Fruit fly (Drosophila melanogaster) Kc167 (cell line): ENCODE measurements around the gene Cep164.

Source experiments
- Myc ChIP-seq: fragments of >200 bp; optimal IDR thresholded peaks from 2 replicates; lab custom pipeline; 2017; ENCODE audit warnings: missing external identifiers
- Sin3A ChIP-seq: fragments of >200 bp; optimal IDR thresholded peaks from 2 replicates; lab custom pipeline; 2018; ENCODE audit warnings: missing external identifiers
- h ChIP-seq: fragments of >200 bp; optimal IDR thresholded peaks from 3 replicates; lab custom pipeline; 2018; ENCODE audit warnings: missing external identifiers
- insv ChIP-seq: fragments of >200 bp; optimal IDR thresholded peaks from 3 replicates; lab custom pipeline; 2018; ENCODE audit warnings: missing external identifiers
- psq ChIP-seq: fragments of >200 bp; optimal IDR thresholded peaks from 2 replicates; lab custom pipeline; 2017; ENCODE audit warnings: missing external identifiers
- ttk ChIP-seq: sonication (Bioruptor generic); optimal IDR thresholded peaks from 2 replicates; lab custom pipeline; 2017; ENCODE audit warnings: missing external identifiers

The Cep164 gene

dm6 chrX:15974125-15974524 is 8.6 kb downstream of the Cep164 start, which contains the start of gene Or13a:
Gene Or13a (plus strand): TSS chrX:15974425.
- TF ChIP-seq Myc (lab: Kevin White, UChicago) (no peak), ttk (no peak), psq (lab: Kevin White, UChicago) (no peak), Sin3A (lab: Kevin White, UChicago) (no peak), h (lab: Kevin White, UChicago) (no peak), insv (lab: Kevin White, UChicago) (no peak)

DNA sequence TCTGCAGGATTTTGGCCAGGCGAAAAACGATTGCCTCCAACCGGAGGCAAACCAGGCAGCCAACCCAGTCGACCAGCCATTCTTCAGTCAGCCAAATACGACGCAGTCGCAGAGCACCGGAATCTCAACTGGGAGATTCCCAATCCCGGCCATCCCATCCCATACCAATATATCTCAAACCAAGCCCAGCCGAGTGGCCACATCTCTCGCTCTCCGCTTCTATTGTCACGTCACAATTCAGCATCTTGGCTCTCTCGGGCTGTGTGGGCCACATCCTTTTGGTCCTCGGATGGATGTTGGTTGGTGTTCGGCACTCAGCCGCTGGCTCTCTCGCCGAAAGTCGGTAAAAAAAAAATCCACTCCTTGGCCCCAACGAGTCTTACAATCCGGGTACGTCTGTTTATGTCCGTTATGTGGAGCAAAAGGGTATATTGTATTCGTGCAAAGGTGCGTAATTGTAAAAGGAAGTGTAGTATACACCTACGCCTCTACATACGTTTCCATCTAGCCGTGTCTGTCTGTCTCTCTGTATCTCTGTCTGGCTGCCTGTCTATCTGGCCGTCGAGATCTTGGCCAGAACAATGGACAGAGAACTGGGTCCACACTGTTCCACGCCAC is 9.5 kb downstream of the Cep164 start, which contains the start of gene mmd:
Gene mmd (minus strand): TSS at position 3 of the 618 bp plus-strand sequence.
- TF ChIP-seq Sin3A (lab: Kevin White, UChicago) (no peak), psq (lab: Kevin White, UChicago) (no peak), ttk (no peak), Myc (lab: Kevin White, UChicago) (no peak)

dm6 chrX:15971574-15971973 is 11.2 kb downstream of the Cep164 start:
- TF ChIP-seq h (lab: Kevin White, UChicago) (no peak), psq (lab: Kevin White, UChicago) (no peak), Sin3A (lab: Kevin White, UChicago) (no peak), insv (lab: Kevin White, UChicago) (no peak), ttk (no peak), Myc (lab: Kevin White, UChicago) (no peak)

DNA sequence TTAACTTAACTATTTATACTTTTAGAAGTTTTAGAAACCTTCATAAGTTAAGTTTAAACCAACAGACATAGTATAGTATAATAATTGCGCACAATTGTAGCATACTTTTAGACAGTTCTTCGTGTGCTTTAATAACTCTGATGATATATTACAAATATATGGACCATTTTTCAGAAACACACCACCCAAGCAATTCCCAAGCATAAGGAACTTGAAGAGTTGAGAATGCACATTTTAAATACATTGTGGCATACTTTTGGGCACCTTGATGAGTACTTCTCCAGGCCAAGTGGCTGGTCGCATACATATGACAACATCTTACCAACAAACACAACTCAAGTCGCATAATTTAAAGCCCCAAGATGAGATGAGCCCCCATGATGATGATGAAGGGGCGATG is 13.2 kb downstream of the Cep164 start:
- TF ChIP-seq psq (lab: Kevin White, UChicago) (no peak), ttk (no peak), Sin3A (lab: Kevin White, UChicago) (no peak), insv (lab: Kevin White, UChicago) (no peak), h (lab: Kevin White, UChicago) (no peak), Myc (lab: Kevin White, UChicago) (no peak)

dm6 chrX:15950056-15950455 is 32.7 kb downstream of the Cep164 start:
- TF ChIP-seq psq (lab: Kevin White, UChicago) (no peak), h (lab: Kevin White, UChicago) (no peak), Sin3A (lab: Kevin White, UChicago) (no peak), insv (lab: Kevin White, UChicago) (no peak), ttk (no peak), Myc (lab: Kevin White, UChicago) (no peak)

DNA sequence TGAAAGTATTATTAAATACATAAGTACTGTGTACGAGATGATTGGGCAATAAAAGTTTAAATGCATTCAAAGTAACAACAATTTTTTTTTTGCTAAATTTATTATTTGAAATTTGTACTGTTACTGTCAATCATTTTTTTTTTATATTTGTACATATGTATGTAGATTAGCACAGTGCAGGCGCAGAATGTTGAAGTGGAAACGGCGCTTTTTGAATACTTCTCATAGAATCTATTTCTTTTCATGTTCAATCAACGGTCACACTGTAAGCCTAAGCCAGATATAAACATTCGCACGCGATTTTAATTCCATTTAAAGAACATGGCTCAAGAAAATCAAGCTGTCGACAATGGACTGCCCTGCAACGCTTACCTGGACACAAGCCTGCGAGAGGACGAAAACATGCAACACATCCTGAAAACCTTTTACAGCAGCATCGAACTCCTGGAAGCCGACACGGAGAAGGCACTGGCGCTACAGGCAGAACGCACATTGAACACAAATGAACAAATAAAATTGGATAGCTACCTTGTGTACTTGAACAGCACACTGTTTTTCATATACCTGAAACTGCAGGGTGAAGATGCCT is 37.9 kb downstream of the Cep164 start, which contains the start of gene Rrp47:
Gene Rrp47 (plus strand): TSS at position 163 of the 589 bp plus-strand sequence.
- TF ChIP-seq ttk (no peak), psq (lab: Kevin White, UChicago) (no peak), insv (lab: Kevin White, UChicago) (no peak), Myc (lab: Kevin White, UChicago) (no peak), h (lab: Kevin White, UChicago) (no peak), Sin3A (lab: Kevin White, UChicago) (no peak)

dm6 chrX:15941527-15941926 is 41.2 kb downstream of the Cep164 start:
- TF ChIP-seq h (lab: Kevin White, UChicago) (no peak), psq (lab: Kevin White, UChicago) (no peak), Myc (lab: Kevin White, UChicago) (no peak), insv (lab: Kevin White, UChicago) (no peak), Sin3A (lab: Kevin White, UChicago) (no peak), ttk (no peak)

DNA sequence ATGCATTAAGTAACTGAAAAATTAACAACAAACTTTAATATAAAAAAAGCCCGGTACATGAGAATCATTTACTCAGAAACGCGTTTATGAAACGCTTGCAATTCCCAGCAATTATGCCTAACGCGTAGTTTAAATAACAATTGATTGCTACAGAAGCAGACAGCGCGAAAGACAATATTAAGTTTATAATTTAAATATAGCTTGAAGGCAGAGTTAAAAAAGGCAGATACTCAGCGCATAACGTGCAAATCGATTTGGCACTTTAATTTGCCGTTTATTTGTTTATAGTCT is 41.8 kb downstream of the Cep164 start, which contains the start of gene CG8924:
Gene CG8924 (plus strand): TSS at position 122 of the 291 bp plus-strand sequence.
- TF ChIP-seq insv (lab: Kevin White, UChicago) (no peak), Myc (lab: Kevin White, UChicago) (no peak), psq (lab: Kevin White, UChicago) (no peak), Sin3A (lab: Kevin White, UChicago) (no peak), h (lab: Kevin White, UChicago) (no peak), ttk (no peak)

dm6 chrX:15940105-15940955 is 42.4 kb downstream of the Cep164 start, which contains the start of gene Stim:
Gene Stim (minus strand): TSS chrX:15940451.
- TF ChIP-seq Myc (lab: Kevin White, UChicago) (no peak), insv (lab: Kevin White, UChicago) (no peak), h (lab: Kevin White, UChicago) (no peak), psq (lab: Kevin White, UChicago) (no peak), ttk (no peak), Sin3A (lab: Kevin White, UChicago) (no peak)

dm6 chrX:15934226-15934547 is 48.6 kb downstream of the Cep164 start:
- TF ChIP-seq psq (lab: Kevin White, UChicago) = no peak
- no peak for TF ChIP-seq Sin3A (lab: Kevin White, UChicago)
- TF ChIP-seq Myc (lab: Kevin White, UChicago) = no peak

DNA sequence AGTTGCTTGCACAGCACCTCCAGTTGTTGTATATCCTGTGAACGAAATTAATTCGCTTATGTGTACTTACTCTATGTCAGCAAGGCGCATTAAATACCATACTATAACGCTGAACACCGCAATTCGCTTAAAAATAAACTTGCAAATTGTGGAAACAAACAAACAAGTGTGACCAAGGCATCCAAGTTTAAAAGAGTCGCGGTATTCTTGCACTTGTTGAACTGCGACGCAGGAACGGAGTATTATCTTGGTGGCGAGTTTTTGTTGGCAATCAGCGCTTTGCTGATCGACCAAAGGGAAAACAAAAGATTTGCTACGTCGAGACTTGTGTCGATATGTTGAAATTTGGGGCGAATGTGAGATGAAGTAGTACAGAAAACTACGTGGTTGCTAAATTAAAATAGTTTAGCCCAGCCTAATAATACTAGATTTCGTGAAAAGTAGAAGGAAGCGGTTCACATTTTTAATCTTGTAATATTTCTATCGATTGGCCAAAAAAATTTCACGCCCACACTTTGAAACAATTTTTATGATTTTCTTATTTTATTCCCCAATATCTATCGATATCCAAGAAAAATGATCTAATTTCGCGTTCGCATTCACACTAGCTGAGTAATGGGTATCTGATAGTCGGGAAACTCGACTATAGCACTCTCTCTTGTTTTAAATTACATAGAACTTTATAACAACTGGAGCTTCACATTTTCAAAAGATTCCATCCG is 49.1 kb downstream of the Cep164 start, which contains the start of gene Ranbp16:
Gene Ranbp16 (minus strand): TSS at position 364 of the 722 bp plus-strand sequence.
- no peak for TF ChIP-seq ttk
- TF ChIP-seq Myc (lab: Kevin White, UChicago) = no peak
- no peak for TF ChIP-seq insv (lab: Kevin White, UChicago)
- TF ChIP-seq h (lab: Kevin White, UChicago) = no peak
- TF ChIP-seq psq (lab: Kevin White, UChicago) = no peak
- TF ChIP-seq Sin3A (lab: Kevin White, UChicago) = no peak
